Worm (Caenorhabditis elegans) whole organism, L4 larva: ENCODE measurements around the gene F14H3.5.

ENCODE experiments used
- ceh-28 ChIP-seq: fragments of 150-350 bp; optimal IDR thresholded peaks from 2 replicates; lab custom pipeline; 2014; ENCODE audit warnings: missing biosample characterization, missing genetic modification reagents, missing genetic modification characterization
- ceh-82 ChIP-seq: sonication (generic microtip); optimal IDR thresholded peaks from 2 replicates; lab custom pipeline; 2017; ENCODE audit warnings: missing biosample characterization, missing genetic modification characterization
- lir-3 ChIP-seq: sonication (generic microtip); optimal IDR thresholded peaks from 2 replicates; lab custom pipeline; 2016; ENCODE audit warnings: mild to moderate bottlenecking, missing genetic modification characterization, missing compliant biosample characterization
- pha-4 ChIP-seq, 2 experiments: fragments of 150-350 bp in 1 of 2; fragments of 200-800 bp in 1 of 2; sonication (Bioruptor generic) in 1 of 2; IDR thresholded peaks in 1 of 2; optimal IDR thresholded peaks in 1 of 2; 2 replicates each; pipeline versions ENCODE4 v1.3.6 to Lab custom; 2014 to 2022; ENCODE audit warnings: missing genetic modification characterization in 2 of 2, missing genetic modification reagents in 2 of 2, missing biosample characterization in 1 of 2, missing compliant biosample characterization in 1 of 2
- snpc-4 ChIP-seq: fragments of 150-350 bp; optimal IDR thresholded peaks from 2 replicates; lab custom pipeline; 2014; ENCODE audit warnings: missing biosample characterization, missing genetic modification characterization
- zip-11 ChIP-seq: fragments of 200-800 bp; sonication (Bioruptor generic); IDR thresholded peaks from 2 replicates; pipeline ENCODE4 v1.3.6; 2022; ENCODE audit warnings: missing genetic modification characterization, missing compliant biosample characterization

ce11 chrV:16094284-16094683 is 37.4 kb upstream of the F14H3.5 start, which contains the start of gene F22B8.7:
- TF ChIP-seq pha-4 (GFP tag; IDR thresholded peaks at IDR 0.05; lab: Robert Waterston, UW) = no peak
- TF ChIP-seq pha-4 (tag; optimal IDR thresholded peaks at IDR 0.05; lab: Kevin White, UChicago) = no peak
- no peak for TF ChIP-seq ceh-82 (tag; lab: Kevin White, UChicago)
- TF ChIP-seq zip-11 (GFP tag; lab: Robert Waterston, UW) = no peak
- TF ChIP-seq snpc-4 (tag; lab: Kevin White, UChicago) = no peak
- TF ChIP-seq lir-3 (tag; lab: Kevin White, UChicago) = no peak
- TF ChIP-seq ceh-28 (tag; lab: Kevin White, UChicago) = no peak
